Worm (Caenorhabditis elegans): ENCODE measurements around the gene eri-12.

eri-12 gene

DNA sequence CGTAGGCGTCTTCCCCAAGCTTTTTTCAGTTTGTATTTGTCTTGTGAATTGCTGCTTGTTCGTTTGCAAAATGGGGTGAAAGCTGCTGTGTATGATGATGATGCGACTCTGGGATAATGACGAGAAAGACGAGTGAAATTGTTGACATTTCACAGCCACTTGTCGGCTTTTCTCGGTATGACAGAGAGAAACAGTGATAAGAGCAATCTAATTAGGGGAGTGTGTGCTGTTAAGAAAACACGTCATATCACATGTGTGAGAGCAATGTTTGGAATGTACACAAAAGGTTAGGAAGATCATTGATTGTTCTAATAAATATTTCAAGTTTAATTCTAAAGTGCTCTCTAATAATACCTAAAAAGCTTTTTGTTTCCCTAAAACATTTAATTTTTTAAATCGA, 41.0 kb downstream of the eri-12 start:
- TF ChIP-seq lsy-2 (tag; optimal IDR thresholded peaks at IDR 0.05) (no peak), sptf-1 (tag; optimal IDR thresholded peaks at IDR 0.05) (no peak), lin-32 (GFP tag; optimal IDR thresholded peaks at IDR 0.05) (no peak), pha-4 (tag; optimal IDR thresholded peaks at IDR 0.05) (no peak), ceh-39 (tag; optimal IDR thresholded peaks at IDR 0.05) (no peak), nhr-28 (tag; optimal IDR thresholded peaks at IDR 0.05) (no peak), elt-3 (tag; optimal IDR thresholded peaks at IDR 0.05) (no peak), elt-1 (tag; optimal IDR thresholded peaks at IDR 0.05; ENCODE audit: borderline replicate concordance, insufficient read depth) (no peak), cnd-1 (tag; optimal IDR thresholded peaks at IDR 0.05) (no peak), unc-120 (tag; optimal IDR thresholded peaks at IDR 0.05; ENCODE audit: poor library complexity, severe bottlenecking) (no peak), ceh-43 (GFP tag; optimal IDR thresholded peaks at IDR 0.05) (no peak), unc-39 (tag; optimal IDR thresholded peaks at IDR 0.05) (no peak), nhr-76 (tag; optimal IDR thresholded peaks at IDR 0.05) (no peak), zip-8 (tag; optimal IDR thresholded peaks at IDR 0.05) (no peak), M03D4.4 (tag; optimal IDR thresholded peaks at IDR 0.05) (no peak), nhr-2 (tag; optimal IDR thresholded peaks at IDR 0.05) (no peak), drap-1 (GFP tag; optimal IDR thresholded peaks at IDR 0.05) (no peak), sem-2 (GFP tag; optimal IDR thresholded peaks at IDR 0.05) (no peak), flh-1 (GFP tag; optimal IDR thresholded peaks at IDR 0.05) (no peak)

DNA sequence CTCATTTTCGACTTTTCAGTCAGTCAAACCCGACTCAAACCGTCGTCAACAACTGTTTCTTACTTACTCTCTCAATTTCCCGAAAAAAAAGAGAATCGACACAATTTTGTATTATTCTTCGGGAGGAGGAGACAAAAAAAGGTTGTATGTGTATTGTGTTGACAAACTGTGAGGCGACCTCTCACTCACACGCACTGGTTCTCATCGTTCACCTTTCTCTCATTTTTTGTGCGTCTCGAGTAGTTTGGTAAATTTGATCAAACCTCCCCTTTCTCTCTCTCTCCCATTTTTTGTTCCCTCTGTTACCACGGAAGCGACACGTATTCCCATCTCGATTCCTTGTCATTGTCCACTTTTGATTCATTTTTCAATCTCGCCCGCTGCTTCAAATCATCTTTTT, 42.2 kb downstream of the eri-12 start:
- no peak for TF ChIP-seq nhr-76 (tag; optimal IDR thresholded peaks at IDR 0.05)
- TF ChIP-seq tbx-8 (GFP tag; optimal IDR thresholded peaks at IDR 0.05) = no peak
- TF ChIP-seq nhr-28 (tag; optimal IDR thresholded peaks at IDR 0.05) = no peak
- TF ChIP-seq ceh-39 (tag; optimal IDR thresholded peaks at IDR 0.05) = no peak
- no peak for TF ChIP-seq elt-1 (tag; optimal IDR thresholded peaks at IDR 0.05; ENCODE audit: borderline replicate concordance, insufficient read depth)
- TF ChIP-seq lsy-2 (tag; optimal IDR thresholded peaks at IDR 0.05) = no peak
- no peak for TF ChIP-seq hlh-1 (tag; optimal IDR thresholded peaks at IDR 0.05)
- TF ChIP-seq ces-1 (GFP tag; optimal IDR thresholded peaks at IDR 0.05) = no peak
- no peak for TF ChIP-seq unc-62 (GFP tag; optimal IDR thresholded peaks at IDR 0.05)
- no peak for TF ChIP-seq mab-5 (tag; optimal IDR thresholded peaks at IDR 0.05)

DNA sequence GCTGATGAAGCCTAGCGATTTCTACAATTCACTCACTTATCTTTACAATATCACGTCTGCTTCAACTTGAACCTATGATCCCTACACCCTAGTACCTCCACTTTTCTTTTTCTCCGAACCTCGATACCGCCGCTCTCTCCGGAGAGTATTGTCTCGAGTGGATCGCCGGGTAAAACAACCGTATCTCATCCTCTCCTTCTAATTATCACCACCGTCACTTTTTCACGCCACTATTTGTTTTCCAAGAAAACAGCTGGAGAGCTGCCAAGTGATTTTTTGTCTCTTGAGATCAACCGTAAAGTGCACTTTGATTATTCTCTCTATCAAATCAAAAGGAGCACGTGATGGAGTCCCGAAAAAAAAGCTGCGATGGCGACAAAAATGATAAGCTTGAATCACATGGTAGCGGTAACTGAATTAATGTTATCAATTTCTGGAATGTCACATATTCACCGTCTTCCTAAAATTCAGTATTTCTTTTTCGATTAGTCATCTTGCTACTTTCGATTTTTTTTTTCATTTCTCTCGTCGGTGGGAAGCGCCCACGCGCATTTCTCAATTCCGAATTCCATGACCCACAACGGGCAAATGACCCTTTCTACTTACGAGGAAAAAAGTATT, 43.0 kb downstream of the eri-12 start:
- no peak for TF ChIP-seq snpc-4 (tag; optimal IDR thresholded peaks at IDR 0.05)

DNA sequence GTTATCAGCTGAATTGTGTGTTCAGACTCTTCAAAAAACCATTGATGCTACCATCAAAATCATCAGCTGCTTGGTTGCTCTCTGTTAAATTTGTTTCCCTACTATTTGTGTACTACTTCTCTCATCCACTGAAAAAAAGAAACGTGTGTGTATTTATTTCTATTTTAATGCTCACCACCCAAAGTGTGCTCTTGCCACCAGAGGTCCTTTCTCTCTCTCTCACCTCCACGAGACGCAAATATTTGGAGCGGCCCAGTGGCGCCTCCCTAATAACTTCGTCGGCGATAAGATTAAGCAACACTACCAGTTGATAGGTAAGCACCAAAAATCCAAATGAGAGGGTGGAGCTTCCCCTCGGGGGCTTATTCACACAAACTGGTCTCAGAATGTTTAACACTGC, 44.2 kb downstream of the eri-12 start:
- no peak for TF ChIP-seq zip-8 (tag; optimal IDR thresholded peaks at IDR 0.05)
- no peak for TF ChIP-seq tbx-8 (GFP tag; optimal IDR thresholded peaks at IDR 0.05)
- TF ChIP-seq ceh-43 (GFP tag; optimal IDR thresholded peaks at IDR 0.05) = no peak
- TF ChIP-seq mls-2 (tag; optimal IDR thresholded peaks at IDR 0.05) = no peak
- no peak for TF ChIP-seq nhr-28 (tag; optimal IDR thresholded peaks at IDR 0.05)
- TF ChIP-seq unc-62 (GFP tag; optimal IDR thresholded peaks at IDR 0.05) = no peak
- no peak for TF ChIP-seq ces-1 (GFP tag; optimal IDR thresholded peaks at IDR 0.05)
- no peak for TF ChIP-seq unc-39 (tag; optimal IDR thresholded peaks at IDR 0.05)
- no peak for TF ChIP-seq ztf-11 (tag; optimal IDR thresholded peaks at IDR 0.05)
- TF ChIP-seq snpc-4 (tag; optimal IDR thresholded peaks at IDR 0.05) = no peak
- TF ChIP-seq mab-5 (tag; optimal IDR thresholded peaks at IDR 0.05) = no peak
- no peak for TF ChIP-seq blmp-1 (tag; optimal IDR thresholded peaks at IDR 0.05)
- TF ChIP-seq bed-3 (GFP tag; optimal IDR thresholded peaks at IDR 0.05) = no peak
- no peak for TF ChIP-seq sptf-1 (tag; optimal IDR thresholded peaks at IDR 0.05)
- TF ChIP-seq ham-2 (GFP tag; optimal IDR thresholded peaks at IDR 0.05) = no peak

DNA sequence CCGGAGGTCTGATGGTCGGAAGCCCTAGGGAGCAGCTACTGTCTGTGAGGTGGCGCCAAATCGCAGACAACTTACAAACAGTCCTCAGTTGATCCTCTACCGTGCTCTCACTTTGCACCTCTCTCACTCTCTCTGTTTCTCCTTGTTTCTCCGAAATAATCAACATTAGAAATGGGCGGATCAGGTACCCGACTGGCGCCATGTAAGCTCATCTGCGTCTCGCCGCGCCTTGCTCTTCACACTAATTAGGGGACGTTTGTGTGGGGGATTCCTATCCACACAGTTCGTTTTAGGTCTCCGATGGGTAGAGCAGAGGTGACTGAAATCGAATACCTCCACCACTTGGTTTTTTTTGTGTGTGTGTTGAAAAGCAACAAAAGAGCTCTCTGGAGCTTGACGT, 45.4 kb downstream of the eri-12 start:
- no peak for TF ChIP-seq mls-2 (tag; optimal IDR thresholded peaks at IDR 0.05)
- no peak for TF ChIP-seq bed-3 (GFP tag; optimal IDR thresholded peaks at IDR 0.05)
- TF ChIP-seq ceh-43 (GFP tag; optimal IDR thresholded peaks at IDR 0.05) = no peak

DNA sequence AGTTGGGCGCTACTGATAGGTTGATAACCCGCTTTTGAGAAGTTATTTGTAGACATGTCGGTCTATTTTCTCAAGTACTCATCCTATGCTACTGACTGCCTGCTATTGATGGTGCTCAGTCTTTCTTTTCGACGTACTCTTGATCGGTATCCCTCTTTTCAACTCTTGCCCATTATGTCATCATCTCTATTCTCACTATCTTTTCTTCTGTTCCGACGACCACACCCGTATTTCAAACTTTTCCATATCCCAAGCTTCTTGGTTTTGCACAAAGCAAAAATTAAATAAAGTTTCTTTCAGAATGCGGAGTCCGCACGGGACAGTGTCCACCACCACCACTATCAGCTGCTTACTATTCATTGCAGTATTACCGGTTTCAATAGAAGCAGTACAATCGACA, 46.3 kb downstream of the eri-12 start, which contains the start of gene F35G2.1:
Gene F35G2.1, plus strand, starts transcription at position 301 of the 400 bp plus-strand sequence.
- no peak for TF ChIP-seq nhr-28 (tag; optimal IDR thresholded peaks at IDR 0.05)
- TF ChIP-seq ztf-11 (tag; optimal IDR thresholded peaks at IDR 0.05) = no peak
- TF ChIP-seq nhr-76 (tag; optimal IDR thresholded peaks at IDR 0.05) = no peak
- TF ChIP-seq lsy-2 (tag; optimal IDR thresholded peaks at IDR 0.05) = no peak
- no peak for TF ChIP-seq mls-2 (tag; optimal IDR thresholded peaks at IDR 0.05)
- TF ChIP-seq ceh-43 (GFP tag; optimal IDR thresholded peaks at IDR 0.05) = no peak
- TF ChIP-seq M03D4.4 (tag; optimal IDR thresholded peaks at IDR 0.05) = no peak

Data from whole organism, mixed stage, embryonic.